Worm (Caenorhabditis elegans) whole organism, L4 larva: ENCODE data around the gene F20C5.6.

Experiments used
- F26F4.8 ChIP-seq: fragments of 200-800 bp; sonication (Bioruptor generic); conservative IDR thresholded peaks from 2 replicates; pipeline ENCODE4 v1.3.6; 2022; ENCODE audit warnings: missing genetic modification characterization, missing compliant biosample characterization
- R02D3.7 ChIP-seq: fragments of 150-350 bp; sonication (generic microtip); optimal IDR thresholded peaks from 3 replicates; lab custom pipeline; 2014; ENCODE audit warnings: missing biosample characterization, missing genetic modification characterization
- T20F7.1 ChIP-seq: fragments of 200-800 bp; sonication (Bioruptor generic); optimal IDR thresholded peaks from 2 replicates; lab custom pipeline; 2018; ENCODE audit warnings: mild to moderate bottlenecking, missing genetic modification characterization, missing compliant biosample characterization
- T26A8.4 ChIP-seq: fragments of 200-800 bp; sonication (Bioruptor generic); IDR thresholded peaks from 2 replicates; pipeline ENCODE4 v1.3.6; 2022; ENCODE audit warnings: missing genetic modification characterization, missing compliant biosample characterization
- Y105C5A.15 ChIP-seq: fragments of 200-800 bp; sonication (Bioruptor generic); IDR thresholded peaks from 2 replicates; pipeline ENCODE4 v1.3.6; 2022; ENCODE audit warnings: missing genetic modification characterization, missing compliant biosample characterization
- Y48G9A.11 ChIP-seq: fragments of 200-800 bp; sonication (Bioruptor generic); IDR thresholded peaks from 2 replicates; pipeline ENCODE4 v1.3.6; 2022; ENCODE audit warnings: missing genetic modification reagents, missing genetic modification characterization, missing compliant biosample characterization
- aha-1 ChIP-seq: fragments of 150-350 bp; peaks from one replicate; lab custom pipeline; 2014; ENCODE audit warnings: missing biosample characterization, missing genetic modification characterization
- ama-1 ChIP-seq: fragments of 150-350 bp; optimal IDR thresholded peaks from 2 replicates; lab custom pipeline; 2014; ENCODE audit warnings: inconsistent platforms, mixed read lengths
- arid-1 ChIP-seq: fragments of 200-800 bp; sonication (Bioruptor generic); conservative IDR thresholded peaks from 2 replicates; pipeline ENCODE4 v1.3.6; 2022; ENCODE audit warnings: missing genetic modification reagents, missing genetic modification characterization, missing compliant biosample characterization
- ceh-28 ChIP-seq: fragments of 150-350 bp; optimal IDR thresholded peaks from 2 replicates; lab custom pipeline; 2014; ENCODE audit warnings: missing biosample characterization, missing genetic modification reagents, missing genetic modification characterization
- ceh-82 ChIP-seq: sonication (generic microtip); optimal IDR thresholded peaks from 2 replicates; lab custom pipeline; 2017; ENCODE audit warnings: missing biosample characterization, missing genetic modification characterization
- daf-19 ChIP-seq: fragments of 200-800 bp; sonication (Bioruptor generic); conservative IDR thresholded peaks from 2 replicates; pipeline ENCODE4 v1.3.6; 2022; ENCODE audit warnings: missing genetic modification characterization, missing compliant biosample characterization
- daf-8 ChIP-seq: fragments of 200-800 bp; sonication (Bioruptor generic); IDR thresholded peaks from 2 replicates; pipeline ENCODE4 v1.3.6; 2022; ENCODE audit warnings: missing genetic modification characterization, missing compliant biosample characterization
- dmd-8 ChIP-seq: fragments of 200-800 bp; sonication (Bioruptor generic); IDR thresholded peaks from 2 replicates; pipeline ENCODE4 v1.3.6; 2022; ENCODE audit warnings: missing genetic modification characterization, missing compliant biosample characterization
- dve-1 ChIP-seq: sonication (generic microtip); optimal IDR thresholded peaks from 2 replicates; lab custom pipeline; 2017; ENCODE audit warnings: antibody characterized with exemption, mild to moderate bottlenecking, missing genetic modification characterization, missing compliant biosample characterization; ENCODE audit not compliant: insufficient read depth
- egl-27 ChIP-seq: sonication (generic microtip); optimal IDR thresholded peaks from 3 replicates; lab custom pipeline; 2017; ENCODE audit warnings: missing biosample characterization, missing genetic modification reagents, missing genetic modification characterization
- egl-43 ChIP-seq: fragments of 200-800 bp; sonication (Bioruptor generic); IDR thresholded peaks from 2 replicates; pipeline ENCODE4 v1.3.6; 2022; ENCODE audit warnings: missing genetic modification reagents, missing genetic modification characterization, missing compliant biosample characterization
- fkh-10 ChIP-seq: fragments of 150-350 bp; optimal IDR thresholded peaks from 2 replicates; lab custom pipeline; 2014; ENCODE audit warnings: missing biosample characterization, missing genetic modification reagents, missing genetic modification characterization
- hif-1 ChIP-seq, 2 experiments: sonication (generic microtip); optimal IDR thresholded peaks; 2 replicates each; lab custom pipeline; 2016 to 2017; ENCODE audit warnings: missing compliant biosample characterization in 2 of 2, missing genetic modification characterization in 2 of 2, missing genetic modification reagents in 2 of 2, missing genotype in 2 of 2, mild to moderate bottlenecking in 1 of 2
- hlh-30 ChIP-seq: sonication (generic microtip); optimal IDR thresholded peaks from 2 replicates; lab custom pipeline; 2017; ENCODE audit warnings: antibody characterized with exemption, mild to moderate bottlenecking, missing genetic modification characterization, missing compliant biosample characterization; ENCODE audit not compliant: insufficient read depth
- hmg-1.1 ChIP-seq: fragments of 200-800 bp; sonication (Bioruptor generic); IDR thresholded peaks from 2 replicates; pipeline ENCODE4 v1.3.6; 2022; ENCODE audit warnings: missing genetic modification reagents, missing genetic modification characterization, missing compliant biosample characterization
- lim-7 ChIP-seq: fragments of 200-800 bp; sonication (Bioruptor generic); IDR thresholded peaks from 2 replicates; pipeline ENCODE4 v1.3.6; 2022; ENCODE audit warnings: missing genetic modification characterization, missing compliant biosample characterization
- lin-29 ChIP-seq: fragments of 200-800 bp; sonication (Bioruptor generic); IDR thresholded peaks from 2 replicates; pipeline ENCODE4 v1.3.6; 2022; ENCODE audit warnings: missing genetic modification reagents, missing genetic modification characterization, missing compliant biosample characterization
- lsy-2 ChIP-seq, 2 experiments: fragments of 150-350 bp in 1 of 2; sonication (generic microtip) in 1 of 2; optimal IDR thresholded peaks; 2 replicates each; lab custom pipeline; 2014 to 2017; ENCODE audit warnings: missing biosample characterization in 2 of 2, missing genetic modification characterization in 2 of 2
- mdt-29 ChIP-seq: fragments of 200-800 bp; sonication (Bioruptor generic); IDR thresholded peaks from 2 replicates; pipeline ENCODE4 v1.3.6; 2022; ENCODE audit warnings: missing genetic modification reagents, missing genetic modification characterization, missing compliant biosample characterization
- mep-1 ChIP-seq: fragments of 150-350 bp; sonication (generic microtip); optimal IDR thresholded peaks from 3 replicates; lab custom pipeline; 2014; ENCODE audit warnings: missing biosample characterization, missing genetic modification characterization
- mxl-2 ChIP-seq: fragments of 200-800 bp; sonication (Bioruptor generic); conservative IDR thresholded peaks from 2 replicates; pipeline ENCODE4 v1.3.6; 2022; ENCODE audit warnings: missing genetic modification reagents, missing genetic modification characterization, missing compliant biosample characterization
- nhr-102 ChIP-seq: sonication (generic microtip); optimal IDR thresholded peaks from 2 replicates; lab custom pipeline; 2016; ENCODE audit warnings: mild to moderate bottlenecking, missing genetic modification characterization, moderate library complexity, missing compliant biosample characterization
- nhr-11 ChIP-seq: fragments of 150-350 bp; optimal IDR thresholded peaks from 2 replicates; lab custom pipeline; 2014; ENCODE audit warnings: missing biosample characterization, missing genetic modification characterization
- nhr-237 ChIP-seq: sonication (generic microtip); optimal IDR thresholded peaks from 2 replicates; lab custom pipeline; 2017; ENCODE audit warnings: missing biosample characterization, missing genetic modification characterization
- nhr-25 ChIP-seq: sonication (generic microtip); optimal IDR thresholded peaks from 2 replicates; lab custom pipeline; 2017; ENCODE audit warnings: missing genetic modification characterization, mild to moderate bottlenecking, missing compliant biosample characterization, antibody characterized with exemption, moderate library complexity, borderline replicate concordance; ENCODE audit not compliant: insufficient read depth
- nhr-6 ChIP-seq: fragments of 150-350 bp; optimal IDR thresholded peaks from 2 replicates; lab custom pipeline; 2014; ENCODE audit warnings: missing biosample characterization, missing genetic modification characterization
- pha-4 ChIP-seq, 2 experiments: fragments of 150-350 bp in 1 of 2; fragments of 200-800 bp in 1 of 2; sonication (Bioruptor generic) in 1 of 2; IDR thresholded peaks in 1 of 2; optimal IDR thresholded peaks in 1 of 2; 2 replicates each; pipeline versions ENCODE4 v1.3.6 to Lab custom; 2014 to 2022; ENCODE audit warnings: missing genetic modification characterization in 2 of 2, missing genetic modification reagents in 2 of 2, missing biosample characterization in 1 of 2, missing compliant biosample characterization in 1 of 2
- saeg-2 ChIP-seq: fragments of 200-800 bp; sonication (Bioruptor generic); IDR thresholded peaks from 2 replicates; pipeline ENCODE4 v1.3.6; 2022; ENCODE audit warnings: missing genetic modification reagents, missing genetic modification characterization, missing compliant biosample characterization
- sdz-12 ChIP-seq: fragments of 200-800 bp; sonication (Bioruptor generic); optimal IDR thresholded peaks from 2 replicates; lab custom pipeline; 2018; ENCODE audit warnings: mild to moderate bottlenecking, missing genetic modification characterization, missing compliant biosample characterization
- set-16 ChIP-seq: fragments of 200-800 bp; sonication (Bioruptor generic); IDR thresholded peaks from 2 replicates; pipeline ENCODE4 v1.3.6; 2022; ENCODE audit warnings: missing genetic modification reagents, missing genetic modification characterization, missing compliant biosample characterization
- skn-1 ChIP-seq: fragments of 150-350 bp; optimal IDR thresholded peaks from 2 replicates; lab custom pipeline; 2014; ENCODE audit warnings: missing biosample characterization, missing genetic modification characterization
- snpc-1.2 ChIP-seq: fragments of 200-800 bp; sonication (Bioruptor generic); IDR thresholded peaks from 2 replicates; pipeline ENCODE4 v1.3.6; 2022; ENCODE audit warnings: missing genetic modification reagents, missing genetic modification characterization, missing compliant biosample characterization
- snpc-4 ChIP-seq: fragments of 150-350 bp; optimal IDR thresholded peaks from 2 replicates; lab custom pipeline; 2014; ENCODE audit warnings: missing biosample characterization, missing genetic modification characterization
- spr-1 ChIP-seq: sonication (generic microtip); optimal IDR thresholded peaks from 2 replicates; lab custom pipeline; 2016; ENCODE audit warnings: mild to moderate bottlenecking, missing genetic modification characterization, missing compliant biosample characterization
- spr-3 ChIP-seq: fragments of 200-800 bp; sonication (Bioruptor generic); optimal IDR thresholded peaks from 2 replicates; lab custom pipeline; 2018; ENCODE audit warnings: mild to moderate bottlenecking, missing genetic modification characterization, missing compliant biosample characterization
- vab-7 ChIP-seq: fragments of 200-800 bp; sonication (Bioruptor generic); IDR thresholded peaks from 2 replicates; pipeline ENCODE4 v1.3.6; 2022; ENCODE audit warnings: missing genetic modification reagents, missing genetic modification characterization, missing compliant biosample characterization
- zag-1 ChIP-seq: fragments of 150-350 bp; optimal IDR thresholded peaks from 2 replicates; lab custom pipeline; 2014; ENCODE audit warnings: missing biosample characterization, missing genetic modification characterization
- zfp-2 ChIP-seq: sonication (generic microtip); optimal IDR thresholded peaks from 2 replicates; lab custom pipeline; 2016; ENCODE audit warnings: mild to moderate bottlenecking, missing genetic modification characterization, missing compliant biosample characterization
- zfp-3 ChIP-seq: fragments of 200-800 bp; sonication (Bioruptor generic); conservative IDR thresholded peaks from 2 replicates; pipeline ENCODE4 v1.3.6; 2022; ENCODE audit warnings: missing genetic modification reagents, missing genetic modification characterization, missing compliant biosample characterization
- zip-11 ChIP-seq: fragments of 200-800 bp; sonication (Bioruptor generic); IDR thresholded peaks from 2 replicates; pipeline ENCODE4 v1.3.6; 2022; ENCODE audit warnings: missing genetic modification characterization, missing compliant biosample characterization
- ztf-11 ChIP-seq: fragments of 150-350 bp; optimal IDR thresholded peaks from 2 replicates; lab custom pipeline; 2014; ENCODE audit warnings: missing biosample characterization, missing genetic modification characterization
- ztf-7 ChIP-seq: fragments of 150-350 bp; optimal IDR thresholded peaks from 2 replicates; lab custom pipeline; 2014; ENCODE audit warnings: missing biosample characterization, missing genetic modification characterization

Gene F20C5.6

DNA sequence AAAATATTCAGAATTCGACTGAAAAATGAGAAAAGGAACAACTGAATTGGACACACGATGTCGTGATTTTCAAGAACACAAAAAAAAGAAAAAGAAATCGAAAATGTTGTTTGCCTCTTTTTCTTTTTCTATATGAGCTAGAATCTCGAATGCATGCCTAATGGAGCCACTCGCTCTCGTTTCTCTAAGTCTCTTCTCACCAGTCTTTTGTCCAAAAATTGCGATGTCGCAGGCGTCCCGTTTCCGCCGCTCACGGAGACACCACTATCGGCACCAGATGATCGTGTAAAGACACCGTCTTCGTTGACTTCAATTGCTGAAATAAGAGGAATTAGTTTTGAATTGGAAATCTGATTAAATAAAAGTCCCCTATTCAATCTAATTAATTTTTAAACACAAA, 14.4 kb downstream of the F20C5.6 start (continued):
- TF ChIP-seq set-16 (GFP tag; lab: Robert Waterston, UW) (no peak), Y48G9A.11 (GFP tag; lab: Robert Waterston, UW) (no peak), nhr-11 (tag; lab: Kevin White, UChicago) (no peak), fkh-10 (GFP tag; lab: Kevin White, UChicago) (peak; percentile 34), saeg-2 (GFP tag; lab: Robert Waterston, UW) (no peak), dmd-8 (GFP tag; lab: Robert Waterston, UW) (no peak), Y105C5A.15 (GFP tag; lab: Robert Waterston, UW) (no peak), hmg-1.1 (GFP tag; lab: Robert Waterston, UW) (0 out of 2 replicates have a peak, but pooled peaks have one; percentile 16), T26A8.4 (GFP tag; lab: Robert Waterston, UW) (no peak), ama-1 (lab: Kevin White, UChicago) (no peak), zip-11 (GFP tag; lab: Robert Waterston, UW) (no peak), sdz-12 (GFP tag; lab: Kevin White, UChicago) (no peak), mep-1 (tag; lab: Kevin White, UChicago) (peak; percentile 40), daf-19 (GFP tag; lab: Robert Waterston, UW) (no peak), pha-4 (GFP tag; IDR thresholded peaks at IDR 0.05; lab: Robert Waterston, UW) (no peak), pha-4 (tag; optimal IDR thresholded peaks at IDR 0.05; lab: Kevin White, UChicago) (no peak), spr-1 (tag; lab: Kevin White, UChicago) (no peak), zfp-3 (no peak), daf-8 (GFP tag; lab: Robert Waterston, UW) (no peak), vab-7 (GFP tag; lab: Robert Waterston, UW) (no peak), zag-1 (no peak), T20F7.1 (GFP tag; lab: Kevin White, UChicago) (no peak), ceh-28 (no peak)
- TF ChIP-seq, all 104 proteins: peak for 9

DNA sequence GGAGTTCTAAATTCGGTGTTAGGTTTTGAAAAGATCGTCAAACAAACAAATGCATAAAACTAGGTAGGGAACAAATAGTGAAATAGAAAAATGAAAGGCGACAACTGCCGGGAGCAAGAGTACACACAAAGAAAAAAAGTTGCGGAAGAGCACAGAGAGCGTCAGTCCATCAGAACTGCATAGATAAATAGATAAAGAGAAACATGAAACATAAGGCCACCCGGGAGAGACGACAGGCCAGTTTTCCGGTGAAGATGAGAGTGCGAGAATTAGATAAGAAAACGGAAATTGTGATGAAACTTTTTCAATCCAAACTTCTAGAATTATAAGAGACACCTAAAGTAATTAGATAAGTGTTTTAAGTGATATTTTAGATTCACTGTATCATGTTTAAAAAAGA, 15.3 kb downstream of the F20C5.6 start:
- TF ChIP-seq set-16 (GFP tag; lab: Robert Waterston, UW) (no peak), zfp-3 (no peak), nhr-6 (tag; lab: Kevin White, UChicago) (no peak), ztf-7 (tag; lab: Kevin White, UChicago) (no peak), dmd-8 (GFP tag; lab: Robert Waterston, UW) (no peak), aha-1 (tag; lab: Kevin White, UChicago) (peak; percentile 12), T26A8.4 (GFP tag; lab: Robert Waterston, UW) (no peak; the same call in 1 of the 2 replicates), daf-8 (GFP tag; lab: Robert Waterston, UW) (no peak), skn-1 (tag; lab: Kevin White, UChicago) (no peak), snpc-4 (tag; lab: Kevin White, UChicago) (no peak), nhr-25 (tag; lab: Kevin White, UChicago) (no peak), ceh-82 (tag; lab: Kevin White, UChicago) (no peak), zip-11 (GFP tag; lab: Robert Waterston, UW) (no peak), lim-7 (GFP tag; lab: Robert Waterston, UW) (no peak), ztf-11 (no peak), saeg-2 (GFP tag; lab: Robert Waterston, UW) (no peak), zfp-2 (tag; lab: Kevin White, UChicago) (no peak), nhr-237 (tag; lab: Kevin White, UChicago) (no peak), hif-1 (tag; optimal IDR thresholded peaks at IDR 0.05; lab: Kevin White, UChicago) (no peak), sdz-12 (GFP tag; lab: Kevin White, UChicago) (no peak), snpc-1.2 (GFP tag; lab: Robert Waterston, UW) (no peak), egl-27 (tag; lab: Kevin White, UChicago) (no peak), mdt-29 (GFP tag; lab: Robert Waterston, UW) (no peak), F26F4.8 (GFP tag; lab: Robert Waterston, UW) (no peak), ama-1 (lab: Kevin White, UChicago) (no peak), lsy-2 (tag; optimal IDR thresholded peaks at IDR 0.05; lab: Kevin White, UChicago) (peak in 1 of 2 experiments; percentile 4), spr-3 (GFP tag; lab: Kevin White, UChicago) (no peak), egl-43 (GFP tag; lab: Robert Waterston, UW) (no peak), nhr-102 (tag; lab: Kevin White, UChicago) (no peak), R02D3.7 (tag; lab: Kevin White, UChicago) (no peak), mxl-2 (GFP tag; lab: Robert Waterston, UW) (no peak), dve-1 (tag; lab: Kevin White, UChicago) (peak; percentile 59), lin-29 (no peak), mep-1 (tag; lab: Kevin White, UChicago) (no peak), hlh-30 (tag; lab: Kevin White, UChicago) (no peak), arid-1 (GFP tag; lab: Robert Waterston, UW) (no peak), daf-19 (GFP tag; lab: Robert Waterston, UW) (no peak)
